Worm (Caenorhabditis elegans) whole organism, L4 larva: ENCODE measurements around the gene ZK637.4.

Experiments
- F10B5.3 ChIP-seq: sonication (generic microtip); optimal IDR thresholded peaks from 2 replicates; lab custom pipeline; 2016; ENCODE audit warnings: mild to moderate bottlenecking, missing genetic modification characterization, missing compliant biosample characterization
- F49E8.2 ChIP-seq: sonication (generic microtip); optimal IDR thresholded peaks from 2 replicates; lab custom pipeline; 2016; ENCODE audit warnings: missing compliant biosample characterization, mild to moderate bottlenecking, missing genetic modification characterization, borderline replicate concordance
- T20F7.1 ChIP-seq: fragments of 200-800 bp; sonication (Bioruptor generic); optimal IDR thresholded peaks from 2 replicates; lab custom pipeline; 2018; ENCODE audit warnings: mild to moderate bottlenecking, missing genetic modification characterization, missing compliant biosample characterization
- T26A8.4 ChIP-seq: fragments of 200-800 bp; sonication (Bioruptor generic); IDR thresholded peaks from 2 replicates; pipeline ENCODE4 v1.3.6; 2022; ENCODE audit warnings: missing genetic modification characterization, missing compliant biosample characterization
- Y5F2A.4 ChIP-seq: fragments of 200-800 bp; sonication (Bioruptor generic); optimal IDR thresholded peaks from 2 replicates; lab custom pipeline; 2018; ENCODE audit warnings: mild to moderate bottlenecking, missing genetic modification characterization, missing compliant biosample characterization
- ZK546.5 ChIP-seq, 2 experiments: sonication (generic microtip); optimal IDR thresholded peaks; 2 replicates each; lab custom pipeline; 2017; ENCODE audit warnings: missing biosample characterization in 2 of 2, missing genetic modification characterization in 2 of 2
- aha-1 ChIP-seq: fragments of 150-350 bp; peaks from one replicate; lab custom pipeline; 2014; ENCODE audit warnings: missing biosample characterization, missing genetic modification characterization
- aly-2 ChIP-seq: sonication (generic microtip); optimal IDR thresholded peaks from 2 replicates; lab custom pipeline; 2018; ENCODE audit warnings: missing biosample characterization, missing genetic modification characterization
- attf-4 ChIP-seq: sonication (generic microtip); optimal IDR thresholded peaks from 3 replicates; lab custom pipeline; 2017; ENCODE audit warnings: missing biosample characterization, missing genetic modification characterization
- ceh-62 ChIP-seq: sonication (generic microtip); optimal IDR thresholded peaks from 2 replicates; lab custom pipeline; 2017; ENCODE audit warnings: missing biosample characterization, missing genetic modification characterization
- cey-2 ChIP-seq: sonication (generic microtip); optimal IDR thresholded peaks from 3 replicates; lab custom pipeline; 2017; ENCODE audit warnings: missing genetic modification characterization, mild to moderate bottlenecking, missing compliant biosample characterization, antibody characterized with exemption, borderline replicate concordance; ENCODE audit not compliant: insufficient read depth
- ctbp-1 ChIP-seq: fragments of 200-800 bp; sonication (Bioruptor generic); IDR thresholded peaks from 2 replicates; pipeline ENCODE4 v1.3.6; 2022; ENCODE audit warnings: missing genetic modification reagents, missing genetic modification characterization, missing compliant biosample characterization
- daf-12 ChIP-seq: fragments of 150-350 bp; optimal IDR thresholded peaks from 2 replicates; lab custom pipeline; 2014; ENCODE audit warnings: missing biosample characterization, missing genetic modification reagents, missing genetic modification characterization
- daf-16 ChIP-seq, 3 experiments: sonication (generic microtip); optimal IDR thresholded peaks; 2 replicates each; lab custom pipeline; 2016 to 2017; ENCODE audit warnings: missing genetic modification characterization in 3 of 3, missing genetic modification reagents in 3 of 3, mild to moderate bottlenecking in 2 of 3, missing compliant biosample characterization in 2 of 3, missing biosample characterization in 1 of 3, moderate library complexity in 1 of 3
- dmd-9 ChIP-seq: fragments of 200-800 bp; sonication (Bioruptor generic); IDR thresholded peaks from 2 replicates; pipeline ENCODE4 v1.3.6; 2022; ENCODE audit warnings: missing genetic modification reagents, missing genetic modification characterization, missing compliant biosample characterization
- dpl-1 ChIP-seq: fragments of 150-350 bp; optimal IDR thresholded peaks from 2 replicates; lab custom pipeline; 2014; ENCODE audit warnings: missing biosample characterization, missing genetic modification reagents, missing genetic modification characterization
- dve-1 ChIP-seq: sonication (generic microtip); optimal IDR thresholded peaks from 2 replicates; lab custom pipeline; 2017; ENCODE audit warnings: antibody characterized with exemption, mild to moderate bottlenecking, missing genetic modification characterization, missing compliant biosample characterization; ENCODE audit not compliant: insufficient read depth
- egl-43 ChIP-seq: fragments of 200-800 bp; sonication (Bioruptor generic); IDR thresholded peaks from 2 replicates; pipeline ENCODE4 v1.3.6; 2022; ENCODE audit warnings: missing genetic modification reagents, missing genetic modification characterization, missing compliant biosample characterization
- hlh-11 ChIP-seq: fragments of 200-800 bp; sonication (Bioruptor generic); optimal IDR thresholded peaks from 2 replicates; lab custom pipeline; 2018; ENCODE audit warnings: mild to moderate bottlenecking, missing genetic modification characterization, missing compliant biosample characterization
- hmg-1.1 ChIP-seq: fragments of 200-800 bp; sonication (Bioruptor generic); IDR thresholded peaks from 2 replicates; pipeline ENCODE4 v1.3.6; 2022; ENCODE audit warnings: missing genetic modification reagents, missing genetic modification characterization, missing compliant biosample characterization
- jun-1 ChIP-seq: fragments of 150-350 bp; optimal IDR thresholded peaks from 2 replicates; lab custom pipeline; 2014; ENCODE audit warnings: missing biosample characterization, missing genetic modification reagents, missing genetic modification characterization
- lin-38 ChIP-seq: fragments of 200-800 bp; sonication (Bioruptor generic); IDR thresholded peaks from 2 replicates; pipeline ENCODE4 v1.3.6; 2022; ENCODE audit warnings: missing genetic modification reagents, missing genetic modification characterization, missing compliant biosample characterization
- lsy-2 ChIP-seq, 2 experiments: fragments of 150-350 bp in 1 of 2; sonication (generic microtip) in 1 of 2; optimal IDR thresholded peaks; 2 replicates each; lab custom pipeline; 2014 to 2017; ENCODE audit warnings: missing biosample characterization in 2 of 2, missing genetic modification characterization in 2 of 2
- mdl-1 ChIP-seq, 2 experiments: fragments of 150-350 bp in 1 of 2; sonication (generic microtip) in 1 of 2; optimal IDR thresholded peaks; 2 replicates each; lab custom pipeline; 2014 to 2017; ENCODE audit warnings: missing biosample characterization in 2 of 2, missing genetic modification characterization in 2 of 2
- mep-1 ChIP-seq: fragments of 150-350 bp; sonication (generic microtip); optimal IDR thresholded peaks from 3 replicates; lab custom pipeline; 2014; ENCODE audit warnings: missing biosample characterization, missing genetic modification characterization
- mes-2 ChIP-seq: sonication (generic microtip); optimal IDR thresholded peaks from 2 replicates; lab custom pipeline; 2016; ENCODE audit warnings: missing genotype, mild to moderate bottlenecking, missing genetic modification characterization, missing compliant biosample characterization; ENCODE audit not compliant: poor library complexity, severe bottlenecking
- mxl-2 ChIP-seq: fragments of 200-800 bp; sonication (Bioruptor generic); conservative IDR thresholded peaks from 2 replicates; pipeline ENCODE4 v1.3.6; 2022; ENCODE audit warnings: missing genetic modification reagents, missing genetic modification characterization, missing compliant biosample characterization
- mxl-3 ChIP-seq: fragments of 200-800 bp; sonication (Bioruptor generic); optimal IDR thresholded peaks from 2 replicates; lab custom pipeline; 2018; ENCODE audit warnings: mild to moderate bottlenecking, missing genetic modification characterization, missing compliant biosample characterization
- nhr-11 ChIP-seq: fragments of 150-350 bp; optimal IDR thresholded peaks from 2 replicates; lab custom pipeline; 2014; ENCODE audit warnings: missing biosample characterization, missing genetic modification characterization
- nhr-111 ChIP-seq: fragments of 200-800 bp; sonication (Bioruptor generic); optimal IDR thresholded peaks from 2 replicates; lab custom pipeline; 2018; ENCODE audit warnings: mild to moderate bottlenecking, missing genetic modification characterization, missing compliant biosample characterization
- nhr-41 ChIP-seq: fragments of 200-800 bp; sonication (Bioruptor generic); IDR thresholded peaks from 2 replicates; pipeline ENCODE4 v1.3.6; 2022; ENCODE audit warnings: missing genetic modification reagents, missing genetic modification characterization, missing compliant biosample characterization
- nhr-48 ChIP-seq: sonication (generic microtip); optimal IDR thresholded peaks from 2 replicates; lab custom pipeline; 2016; ENCODE audit warnings: mild to moderate bottlenecking, missing genetic modification characterization, missing compliant biosample characterization
- nhr-6 ChIP-seq: fragments of 150-350 bp; optimal IDR thresholded peaks from 2 replicates; lab custom pipeline; 2014; ENCODE audit warnings: missing biosample characterization, missing genetic modification characterization
- saeg-2 ChIP-seq: fragments of 200-800 bp; sonication (Bioruptor generic); IDR thresholded peaks from 2 replicates; pipeline ENCODE4 v1.3.6; 2022; ENCODE audit warnings: missing genetic modification reagents, missing genetic modification characterization, missing compliant biosample characterization
- set-16 ChIP-seq: fragments of 200-800 bp; sonication (Bioruptor generic); IDR thresholded peaks from 2 replicates; pipeline ENCODE4 v1.3.6; 2022; ENCODE audit warnings: missing genetic modification reagents, missing genetic modification characterization, missing compliant biosample characterization
- tag-97 ChIP-seq: fragments of 200-800 bp; sonication (Bioruptor generic); IDR thresholded peaks from 2 replicates; pipeline ENCODE4 v1.3.6; 2022; ENCODE audit warnings: missing genetic modification characterization, missing compliant biosample characterization
- unc-130 ChIP-seq: sonication (generic microtip); optimal IDR thresholded peaks from 2 replicates; lab custom pipeline; 2016; ENCODE audit warnings: missing genetic modification reagents, missing genetic modification characterization, missing compliant biosample characterization
- unc-62 ChIP-seq, 3 experiments: fragments of 150-350 bp in 1 of 3; sonication (generic microtip); optimal IDR thresholded peaks in 2 of 3; peaks in 1 of 3; 1 replicate in 1 of 3; 2 replicates in 2 of 3; lab custom pipeline; 2014 to 2017; ENCODE audit warnings: missing biosample characterization in 3 of 3, missing genetic modification characterization in 3 of 3, missing genetic modification reagents in 3 of 3, missing genotype in 1 of 3
- zfp-3 ChIP-seq: fragments of 200-800 bp; sonication (Bioruptor generic); conservative IDR thresholded peaks from 2 replicates; pipeline ENCODE4 v1.3.6; 2022; ENCODE audit warnings: missing genetic modification reagents, missing genetic modification characterization, missing compliant biosample characterization

ZK637.4 gene

DNA sequence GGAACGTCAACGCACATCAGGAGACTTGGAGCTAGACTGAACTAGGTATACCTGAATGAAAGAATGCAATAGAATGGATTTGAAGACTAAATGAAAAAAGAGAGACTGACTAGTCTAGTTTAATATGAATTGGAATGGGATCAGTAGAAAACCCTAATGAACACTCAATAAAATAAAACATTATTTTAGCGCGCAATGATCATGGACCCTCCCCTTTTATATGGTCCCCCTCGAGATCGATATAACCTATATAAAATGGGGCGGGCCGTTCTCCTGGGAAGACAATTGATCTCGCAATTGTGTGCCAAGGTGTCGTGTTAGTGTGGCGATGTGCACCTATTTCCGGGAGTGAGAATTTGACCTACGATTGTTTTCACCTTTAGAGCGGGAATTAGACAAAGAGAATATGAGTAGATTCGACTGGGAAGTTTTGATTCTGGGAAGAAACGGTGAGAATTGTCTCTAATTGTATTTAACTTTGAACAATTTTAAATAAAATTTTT is 24.4 kb downstream of the ZK637.4 start, which contains the start of gene cdc-25.3:
Gene cdc-25.3 (minus strand): TSS at position 51 of the 503 bp plus-strand sequence.
- no peak for TF ChIP-seq nhr-6 (tag; lab: Kevin White, UChicago)
- TF ChIP-seq dpl-1 (GFP tag; lab: Kevin White, UChicago), result no peak
- TF ChIP-seq cey-2, result no peak
- TF ChIP-seq mes-2 (tag; lab: Kevin White, UChicago), result no peak
- no peak for TF ChIP-seq unc-130 (GFP tag; lab: Kevin White, UChicago)
- no peak for TF ChIP-seq egl-43 (GFP tag; lab: Robert Waterston, UW)
- TF ChIP-seq ctbp-1 (GFP tag; lab: Robert Waterston, UW), result no peak
- no peak for TF ChIP-seq jun-1
- TF ChIP-seq Y5F2A.4 (GFP tag; lab: Kevin White, UChicago), result no peak
- TF ChIP-seq T20F7.1 (GFP tag; lab: Kevin White, UChicago), result no peak
- no peak for TF ChIP-seq tag-97 (GFP tag; lab: Robert Waterston, UW)
- TF ChIP-seq nhr-11 (tag; lab: Kevin White, UChicago), result no peak
- no peak for TF ChIP-seq unc-62 (GFP tag; optimal IDR thresholded peaks at IDR 0.05 in 1 of 2; lab: Kevin White, UChicago)
- no peak for TF ChIP-seq unc-62 (tag; optimal IDR thresholded peaks at IDR 0.05; lab: Kevin White, UChicago)
- no peak for TF ChIP-seq nhr-111
- no peak for TF ChIP-seq dmd-9

DNA sequence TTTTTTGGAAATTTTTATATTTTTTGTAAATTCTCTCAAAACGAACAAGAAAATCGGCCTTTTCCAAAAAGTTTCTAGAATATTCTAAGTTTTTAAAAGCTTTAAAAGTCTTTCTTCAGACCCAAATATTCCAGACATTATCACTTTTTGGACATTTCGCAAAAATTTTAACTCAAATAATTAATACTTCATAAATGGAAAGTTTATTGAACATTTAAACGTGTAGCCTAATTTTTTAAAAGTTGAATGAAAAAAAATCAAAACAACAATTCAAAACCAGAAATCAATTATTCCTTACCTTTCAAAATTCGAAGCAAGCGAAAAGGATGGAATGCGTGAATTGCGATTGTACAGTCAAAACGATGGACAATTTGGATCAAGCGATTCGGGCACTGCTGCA is 26.2 kb downstream of the ZK637.4 start, which contains the start of gene ZK637.15:
Gene ZK637.15 (plus strand): TSS at position 301 of the 400 bp plus-strand sequence.
- TF ChIP-seq F49E8.2 (tag; lab: Kevin White, UChicago) (no peak), nhr-48 (no peak), saeg-2 (GFP tag; lab: Robert Waterston, UW) (no peak), set-16 (no peak), lin-38 (no peak), unc-130 (GFP tag; lab: Kevin White, UChicago) (no peak), F10B5.3 (no peak), daf-12 (tag; lab: Kevin White, UChicago) (no peak), hlh-11 (tag; lab: Kevin White, UChicago) (no peak), aly-2 (tag; lab: Kevin White, UChicago) (no peak), unc-62 (GFP tag; optimal IDR thresholded peaks at IDR 0.05 in 1 of 2; lab: Kevin White, UChicago) (no peak), unc-62 (tag; optimal IDR thresholded peaks at IDR 0.05; lab: Kevin White, UChicago) (no peak), mep-1 (tag; lab: Kevin White, UChicago) (no peak), mxl-2 (GFP tag; lab: Robert Waterston, UW) (no peak), dve-1 (tag; lab: Kevin White, UChicago) (no peak)

DNA sequence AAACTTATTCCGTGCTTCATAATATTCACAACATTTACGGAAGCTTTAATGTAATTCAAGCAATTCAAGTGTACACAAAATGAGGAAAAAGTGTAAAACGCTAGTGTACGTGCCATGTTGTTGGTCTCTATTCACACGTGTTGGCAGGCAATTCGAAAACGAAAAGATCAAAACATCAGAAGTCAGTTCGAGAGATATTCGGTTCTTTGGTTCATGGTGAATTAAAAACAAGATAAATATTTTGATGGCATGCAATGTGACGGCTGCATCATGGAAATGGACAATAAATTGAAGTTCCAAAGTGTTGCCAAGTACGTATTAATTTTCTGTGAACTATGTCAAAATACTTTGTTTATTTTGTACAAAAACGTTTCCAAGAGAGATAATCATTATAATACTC is 28.5 kb downstream of the ZK637.4 start:
- TF ChIP-seq unc-62 (GFP tag; optimal IDR thresholded peaks at IDR 0.05 in 1 of 2; lab: Kevin White, UChicago), result peak in 1 of 2 experiments; percentile 64
- no peak for TF ChIP-seq unc-62 (tag; optimal IDR thresholded peaks at IDR 0.05; lab: Kevin White, UChicago)
- no peak for TF ChIP-seq ceh-62 (tag; lab: Kevin White, UChicago)
- TF ChIP-seq nhr-41 (GFP tag; lab: Robert Waterston, UW), result no peak
- peak; percentile 79 for TF ChIP-seq aha-1 (tag; lab: Kevin White, UChicago)
- 0 out of 2 replicates have a peak, but pooled peaks have one; percentile 25 for TF ChIP-seq zfp-3 (GFP tag; lab: Robert Waterston, UW)
- no peak for TF ChIP-seq attf-4 (tag; lab: Kevin White, UChicago)
- TF ChIP-seq daf-12 (tag; lab: Kevin White, UChicago), result no peak
- peak in 1 of 2 experiments; percentile 71 for TF ChIP-seq mdl-1 (tag; optimal IDR thresholded peaks at IDR 0.05; lab: Kevin White, UChicago)
- peak; percentile 37 for TF ChIP-seq mxl-3
- no peak for TF ChIP-seq hmg-1.1 (GFP tag; lab: Robert Waterston, UW)
- no peak for TF ChIP-seq ZK546.5 (tag; optimal IDR thresholded peaks at IDR 0.05; lab: Kevin White, UChicago)
- peak; percentile 1 for TF ChIP-seq nhr-11 (tag; lab: Kevin White, UChicago)
- TF ChIP-seq T26A8.4, result no peak
- TF ChIP-seq lsy-2 (tag; optimal IDR thresholded peaks at IDR 0.05; lab: Kevin White, UChicago), result peak in 1 of 2 experiments; percentile 13
- peak in 1 of 2 experiments; percentile 84 for TF ChIP-seq daf-16 (GFP tag; optimal IDR thresholded peaks at IDR 0.05; lab: Kevin White, UChicago)
- no peak for TF ChIP-seq daf-16 (tag; optimal IDR thresholded peaks at IDR 0.05; lab: Kevin White, UChicago)
